Worm (Caenorhabditis elegans) whole organism, L4/young adult: ENCODE results near the gene C33H5.13.

Experiments used
- W03F9.2 ChIP-seq: fragments of 150-350 bp; optimal IDR thresholded peaks from 2 replicates; lab custom pipeline; 2014; ENCODE audit warnings: missing biosample characterization, missing genetic modification characterization
- dao-5 ChIP-seq: sonication (generic microtip); optimal IDR thresholded peaks from 2 replicates; lab custom pipeline; 2016; ENCODE audit warnings: missing genotype, missing genetic modification characterization, moderate library complexity, missing compliant biosample characterization

DNA sequence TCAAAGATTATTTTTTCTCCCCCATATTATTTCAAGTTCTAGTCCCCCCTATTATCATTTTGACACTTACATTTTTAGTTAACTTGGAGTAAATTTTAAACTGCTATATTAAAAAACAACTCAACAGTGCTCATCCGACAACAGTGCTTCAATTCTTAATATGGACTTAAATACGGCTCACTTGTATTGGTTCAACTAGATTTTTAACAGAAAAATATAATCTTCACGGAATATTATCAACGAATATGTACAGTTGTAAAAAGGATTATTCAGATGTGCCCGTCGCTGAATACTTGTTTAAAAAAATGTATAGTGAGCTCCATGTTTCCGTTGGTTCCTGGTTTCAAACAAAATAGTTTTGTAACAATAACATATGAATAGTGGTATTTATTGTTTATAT lies 8.3 kb upstream of the C33H5.13 start:
- no peak for TF ChIP-seq W03F9.2 (tag; lab: Kevin White, UChicago)
- no peak for TF ChIP-seq dao-5 (tag; lab: Kevin White, UChicago)
